Worm (Caenorhabditis elegans) whole organism, L3 larva: ENCODE data around the gene cup-4.

ENCODE experiments used
- ceh-16 ChIP-seq: sonication (generic microtip); optimal IDR thresholded peaks from 2 replicates; lab custom pipeline; 2017; ENCODE audit warnings: missing biosample characterization, missing genetic modification characterization
- ceh-28 ChIP-seq: fragments of 150-350 bp; optimal IDR thresholded peaks from 2 replicates; lab custom pipeline; 2014; ENCODE audit warnings: missing biosample characterization, missing genetic modification reagents, missing genetic modification characterization
- egl-27 ChIP-seq: sonication (generic microtip); optimal IDR thresholded peaks from 4 replicates; lab custom pipeline; 2017; ENCODE audit warnings: missing biosample characterization, missing genetic modification reagents, missing genetic modification characterization
- fos-1 ChIP-seq: fragments of 150-350 bp; optimal IDR thresholded peaks from 2 replicates; lab custom pipeline; 2014; ENCODE audit warnings: missing biosample characterization, missing genetic modification characterization
- mdl-1 ChIP-seq: fragments of 150-350 bp; optimal IDR thresholded peaks from 2 replicates; lab custom pipeline; 2014; ENCODE audit warnings: missing biosample characterization, missing genetic modification characterization
- nhr-237 ChIP-seq: fragments of 150-350 bp; optimal IDR thresholded peaks from 2 replicates; lab custom pipeline; 2014; ENCODE audit warnings: missing biosample characterization, missing genetic modification characterization
- pha-4 ChIP-seq: fragments of 150-350 bp; optimal IDR thresholded peaks from 2 replicates; lab custom pipeline; 2014; ENCODE audit warnings: missing biosample characterization, missing genetic modification reagents, missing genetic modification characterization
- sea-2 ChIP-seq: fragments of 150-350 bp; sonication (generic microtip); optimal IDR thresholded peaks from 4 replicates; lab custom pipeline; 2014; ENCODE audit warnings: missing biosample characterization, missing genetic modification reagents, missing genetic modification characterization
- skn-1 ChIP-seq: fragments of 150-350 bp; optimal IDR thresholded peaks from 2 replicates; lab custom pipeline; 2014; ENCODE audit warnings: missing biosample characterization, missing genetic modification characterization

DNA sequence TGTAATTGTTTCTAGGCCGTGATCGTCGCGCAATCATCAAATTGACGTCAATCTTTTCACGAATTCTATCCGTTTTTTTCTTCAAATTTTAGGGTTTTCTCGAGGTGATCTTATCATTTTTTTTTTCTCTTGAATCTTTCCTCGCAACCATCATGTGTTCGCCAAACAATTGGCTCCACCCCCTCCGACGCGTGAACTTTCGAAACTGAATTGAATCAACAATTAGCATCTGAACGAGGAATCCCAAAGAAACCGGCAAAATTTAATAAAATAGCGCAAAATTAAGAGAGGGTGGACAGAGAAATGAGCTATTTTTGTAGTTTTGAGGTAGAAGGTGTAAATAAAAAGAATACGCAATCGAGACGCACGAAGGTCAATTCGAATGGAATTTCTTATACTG lies 6.5 kb downstream of the cup-4 start:
- no peak for TF ChIP-seq pha-4 (tag; lab: Kevin White, UChicago)
- TF ChIP-seq ceh-16, result no peak
- TF ChIP-seq skn-1 (tag; lab: Kevin White, UChicago), result no peak
- TF ChIP-seq egl-27 (tag; lab: Kevin White, UChicago), result no peak
- TF ChIP-seq nhr-237 (tag; lab: Kevin White, UChicago), result no peak
- no peak for TF ChIP-seq ceh-28 (tag; lab: Kevin White, UChicago)
- TF ChIP-seq fos-1 (tag; lab: Kevin White, UChicago), result no peak
- TF ChIP-seq sea-2 (GFP tag; lab: Kevin White, UChicago), result no peak
- no peak for TF ChIP-seq mdl-1 (tag; lab: Kevin White, UChicago)
